Worm (Caenorhabditis elegans): ENCODE measurements around the gene sru-15.

sru-15 gene

DNA sequence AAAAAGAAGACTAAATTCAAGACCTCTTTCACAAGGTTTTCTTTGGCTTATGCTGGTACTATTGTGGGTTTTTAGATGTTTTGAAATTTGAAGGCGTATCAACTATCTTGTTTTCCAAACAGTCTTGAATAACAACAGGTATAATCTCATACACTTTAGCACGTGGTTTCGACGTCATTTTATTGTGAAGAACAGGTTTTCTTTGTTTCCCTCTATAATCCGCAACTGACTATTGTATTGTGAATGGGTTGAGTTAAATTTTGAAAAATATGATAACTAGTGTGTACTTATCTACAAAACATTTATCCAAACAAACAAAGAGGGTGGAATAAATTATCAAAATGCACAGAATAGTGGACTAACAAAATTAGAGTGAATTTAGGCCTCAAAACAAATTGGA is 45.2 kb downstream of the sru-15 start:
- TF ChIP-seq med-1 (GFP tag; optimal IDR thresholded peaks at IDR 0.05; ENCODE audit: insufficient read depth) (no peak), ztf-29 (GFP tag; IDR thresholded peaks at IDR 0.05) (no peak), ref-1 (GFP tag; conservative IDR thresholded peaks at IDR 0.05) (no peak), klf-2 (GFP tag; conservative IDR thresholded peaks at IDR 0.05) (no peak), tab-1 (GFP tag; IDR thresholded peaks at IDR 0.05) (no peak), ztf-23 (GFP tag; IDR thresholded peaks at IDR 0.05) (no peak), cog-1 (tag; optimal IDR thresholded peaks at IDR 0.05) (no peak), flt-1 (GFP tag; IDR thresholded peaks at IDR 0.05) (no peak), T22C8.4 (GFP tag; IDR thresholded peaks at IDR 0.05) (no peak)

DNA sequence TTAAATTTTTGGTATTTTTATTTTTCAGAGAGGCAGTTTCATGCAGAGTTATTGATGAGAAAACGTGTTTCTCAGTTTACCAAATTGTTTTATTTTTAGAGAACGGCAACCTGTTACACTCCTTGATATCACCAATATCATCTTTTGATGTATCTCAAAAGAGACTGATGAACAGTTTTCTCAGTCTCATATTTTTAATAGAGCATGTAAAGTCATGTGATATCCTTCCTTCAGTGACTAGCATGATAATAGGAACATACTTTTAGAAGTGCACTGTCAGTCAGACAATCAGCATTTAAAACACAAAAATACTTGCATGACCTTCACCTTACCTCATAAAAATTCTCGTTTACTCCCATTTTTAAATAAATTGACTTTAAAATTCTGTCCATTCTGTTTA is 46.5 kb downstream of the sru-15 start, which contains the start of gene F11E6.11:
Gene F11E6.11 (plus strand): TSS at position 325 of the 400 bp plus-strand sequence.
- TF ChIP-seq cog-1 (tag; optimal IDR thresholded peaks at IDR 0.05) (no peak), med-1 (GFP tag; optimal IDR thresholded peaks at IDR 0.05; ENCODE audit: insufficient read depth) (no peak), klf-2 (GFP tag; conservative IDR thresholded peaks at IDR 0.05) (no peak), T22C8.4 (GFP tag; IDR thresholded peaks at IDR 0.05) (no peak), ztf-29 (GFP tag; IDR thresholded peaks at IDR 0.05) (no peak), ref-1 (GFP tag; conservative IDR thresholded peaks at IDR 0.05) (no peak), flt-1 (GFP tag; IDR thresholded peaks at IDR 0.05) (no peak), tab-1 (GFP tag; IDR thresholded peaks at IDR 0.05) (no peak), ztf-23 (GFP tag; IDR thresholded peaks at IDR 0.05) (no peak)

Measured in whole organism, midembryonic.